Fruit fly (Drosophila melanogaster): ENCODE data around the gene CG6770.

The CG6770 gene

dm6 chr2L:12044613-12045350, 1.1 kb downstream of the CG6770 start, which contains the start of gene CG6785 (continued):
- TF ChIP-seq CG6689 (GFP tag; IDR thresholded peaks at IDR 0.05), result peak; percentile 20; the same call in 1 of the 2 replicates
- TF ChIP-seq cg (GFP tag; optimal IDR thresholded peaks at IDR 0.05), result peak; percentile 43
- TF ChIP-seq scrt (GFP tag; optimal IDR thresholded peaks at IDR 0.05), result peak; percentile 74
- TF ChIP-seq CG4854 (GFP tag; optimal IDR thresholded peaks at IDR 0.05), result peak; percentile 83
- TF ChIP-seq pb (GFP tag; optimal IDR thresholded peaks at IDR 0.05), result peak; percentile 74
- no peak for TF ChIP-seq Neu2 (GFP tag; optimal IDR thresholded peaks at IDR 0.05; ENCODE audit: borderline replicate concordance)
- TF ChIP-seq C15 (GFP tag; IDR thresholded peaks at IDR 0.05), result no peak
- TF ChIP-seq CG7556 (GFP tag; optimal IDR thresholded peaks at IDR 0.05), result peak; percentile 91
- TF ChIP-seq hkb (optimal IDR thresholded peaks at IDR 0.05), result no peak
- peak; percentile 82 for TF ChIP-seq hkb (GFP tag; IDR thresholded peaks at IDR 0.05)
- TF ChIP-seq CG9609 (GFP tag; optimal IDR thresholded peaks at IDR 0.05), result peak; percentile 52
- no peak for TF ChIP-seq fru (optimal IDR thresholded peaks at IDR 0.05)
- TF ChIP-seq Dfd (GFP tag; optimal IDR thresholded peaks at IDR 0.05), result no peak
- TF ChIP-seq bbx (GFP tag; IDR thresholded peaks at IDR 0.05; ENCODE audit: partially characterized antibody), result no peak
- TF ChIP-seq esg (GFP tag; conservative IDR thresholded peaks at IDR 0.05), result no peak
- TF ChIP-seq nom (GFP tag; optimal IDR thresholded peaks at IDR 0.05), result peak; percentile 77
- peak; percentile 85; the same call in 1 of the 2 replicates for TF ChIP-seq CG14014 (GFP tag; IDR thresholded peaks at IDR 0.05)
- peak; percentile 24 for TF ChIP-seq CG3995 (GFP tag; optimal IDR thresholded peaks at IDR 0.05)
- TF ChIP-seq CTCF (GFP tag; optimal IDR thresholded peaks at IDR 0.05), result peak; percentile 55
- TF ChIP-seq nmo (GFP tag; optimal IDR thresholded peaks at IDR 0.05), result peak; percentile 24
- peak; percentile 86 for TF ChIP-seq salm (tag; optimal IDR thresholded peaks at IDR 0.05)
- peak; percentile 68 for TF ChIP-seq Hsf (GFP tag; optimal IDR thresholded peaks at IDR 0.05)
- TF ChIP-seq CG12744 (GFP tag; optimal IDR thresholded peaks at IDR 0.05), result peak; percentile 88
- TF ChIP-seq Ravus (GFP tag; IDR thresholded peaks at IDR 0.05), result no peak
- peak; percentile 72 for TF ChIP-seq CG13894 (tag; optimal IDR thresholded peaks at IDR 0.05)
- TF ChIP-seq CG17802 (tag; optimal IDR thresholded peaks at IDR 0.05), result peak; percentile 24
- TF ChIP-seq CG17568 (GFP tag; optimal IDR thresholded peaks at IDR 0.05), result peak; percentile 96
- TF ChIP-seq HLHmδ (GFP tag; optimal IDR thresholded peaks at IDR 0.05), result peak; percentile 71
- peak; percentile 71 for TF ChIP-seq CG18262 (tag; optimal IDR thresholded peaks at IDR 0.05)
- peak; percentile 77 for TF ChIP-seq CG16863 (GFP tag; optimal IDR thresholded peaks at IDR 0.05)
- peak; percentile 84 for TF ChIP-seq Meics (GFP tag; optimal IDR thresholded peaks at IDR 0.05)
- peak; percentile 86 for TF ChIP-seq CG33213 (GFP tag; optimal IDR thresholded peaks at IDR 0.05)
- TF ChIP-seq Vsx1 (GFP tag; optimal IDR thresholded peaks at IDR 0.05), result peak; percentile 93
- peak; percentile 29 for TF ChIP-seq CG17829 (tag; optimal IDR thresholded peaks at IDR 0.05)
- TF ChIP-seq CG11695 (GFP tag; IDR thresholded peaks at IDR 0.05), result peak; percentile 71
- TF ChIP-seq ci (GFP tag; IDR thresholded peaks at IDR 0.05), result peak; percentile 93
- TF ChIP-seq pros (GFP tag; optimal IDR thresholded peaks at IDR 0.05), result no peak
- TF ChIP-seq CG17612 (GFP tag; IDR thresholded peaks at IDR 0.05), result no peak
- no peak for TF ChIP-seq H2.0 (GFP tag; IDR thresholded peaks at IDR 0.05)
- peak; percentile 42; the same call in 1 of the 2 replicates for TF ChIP-seq Rfx (GFP tag; IDR thresholded peaks at IDR 0.05)
- TF ChIP-seq danr (GFP tag; IDR thresholded peaks at IDR 0.05), result no peak
- TF ChIP-seq CG1832 (GFP tag; optimal IDR thresholded peaks at IDR 0.05), result no peak
- no peak for TF ChIP-seq lov (optimal IDR thresholded peaks at IDR 0.05)
- TF ChIP-seq lov (GFP tag; IDR thresholded peaks at IDR 0.05), result no peak
- peak; percentile 65 for TF ChIP-seq fd3F (GFP tag; optimal IDR thresholded peaks at IDR 0.05)
- peak; percentile 95 for TF ChIP-seq CHES-1-like (GFP tag; optimal IDR thresholded peaks at IDR 0.05)
- TF ChIP-seq CG6654 (GFP tag; optimal IDR thresholded peaks at IDR 0.05), result no peak
- no peak for TF ChIP-seq knrl (GFP tag; IDR thresholded peaks at IDR 0.05; ENCODE audit: partially characterized antibody)
- peak; percentile 37 for TF ChIP-seq trem (tag; optimal IDR thresholded peaks at IDR 0.05)
- TF ChIP-seq Deaf1 (tag; optimal IDR thresholded peaks at IDR 0.05), result peak; percentile 37
- no peak for TF ChIP-seq ap (GFP tag; IDR thresholded peaks at IDR 0.05)
